Fruit fly (Drosophila melanogaster) whole organism, embryonic: ENCODE results near the gene CG13920.

ENCODE experiments used
- Adf1 ChIP-seq: fragments of 200-800 bp; sonication (Bioruptor generic); IDR thresholded peaks from 2 replicates; pipeline ENCODE4 v1.3.6; 2022; ENCODE audit warnings: missing biosample characterization, missing genetic modification characterization
- BEAF-32 ChIP-seq: fragments of 200-800 bp; sonication (Bioruptor generic); optimal IDR thresholded peaks from 3 replicates; lab custom pipeline; 2017; ENCODE audit warnings: missing biosample characterization, missing genetic modification characterization, mild to moderate bottlenecking, moderate library complexity, missing genetic modification reagents
- Bteb2 ChIP-seq: fragments of 200-800 bp; sonication (Bioruptor generic); optimal IDR thresholded peaks from 2 replicates; lab custom pipeline; 2016; ENCODE audit warnings: missing biosample characterization, missing genetic modification characterization
- CG10209 ChIP-seq: fragments of 200-800 bp; sonication (Bioruptor generic); optimal IDR thresholded peaks from 3 replicates; lab custom pipeline; 2017; ENCODE audit warnings: missing biosample characterization, mild to moderate bottlenecking, missing genetic modification characterization, missing genetic modification reagents
- CG10366 ChIP-seq: fragments of 200-800 bp; sonication (Bioruptor generic); IDR thresholded peaks from 2 replicates; pipeline ENCODE4 v1.3.6; 2022; ENCODE audit warnings: missing biosample characterization, missing genetic modification characterization
- CG1233 ChIP-seq: fragments of 200-800 bp; sonication (Bioruptor generic); optimal IDR thresholded peaks from 4 replicates; lab custom pipeline; 2018; ENCODE audit warnings: missing biosample characterization, mild to moderate bottlenecking, missing genetic modification characterization
- CG15601 ChIP-seq: fragments of 200-800 bp; sonication (Bioruptor generic); optimal IDR thresholded peaks from 3 replicates; lab custom pipeline; 2019; ENCODE audit warnings: missing biosample characterization, mild to moderate bottlenecking, missing genetic modification characterization, moderate library complexity
- CG16863 ChIP-seq: fragments of 200-800 bp; sonication (Bioruptor generic); optimal IDR thresholded peaks from 3 replicates; lab custom pipeline; 2016; ENCODE audit warnings: missing biosample characterization, missing genetic modification characterization
- CG1792 ChIP-seq: fragments of 200-800 bp; sonication (Bioruptor generic); optimal IDR thresholded peaks from 2 replicates; lab custom pipeline; 2016; ENCODE audit warnings: missing biosample characterization, missing genetic modification characterization
- CG18619 ChIP-seq: fragments of 200-800 bp; sonication (Bioruptor generic); optimal IDR thresholded peaks from 3 replicates; lab custom pipeline; 2017; ENCODE audit warnings: missing biosample characterization, mild to moderate bottlenecking, missing genetic modification characterization
- CG2120 ChIP-seq: fragments of 200-800 bp; sonication (Bioruptor generic); optimal IDR thresholded peaks from 3 replicates; lab custom pipeline; 2016; ENCODE audit warnings: missing biosample characterization, missing genetic modification characterization
- CG2875 ChIP-seq: fragments of 200-800 bp; sonication (Bioruptor generic); optimal IDR thresholded peaks from 2 replicates; lab custom pipeline; 2017; ENCODE audit warnings: missing biosample characterization, mild to moderate bottlenecking, missing genetic modification characterization, missing genetic modification reagents
- CG31441 ChIP-seq: fragments of 200-800 bp; sonication (Bioruptor generic); IDR thresholded peaks from 2 replicates; pipeline ENCODE4 v1.3.6; 2022; ENCODE audit warnings: missing biosample characterization, missing genetic modification characterization
- CG3281 ChIP-seq: fragments of 200-800 bp; sonication (Bioruptor generic); optimal IDR thresholded peaks from 3 replicates; lab custom pipeline; 2017; ENCODE audit warnings: missing biosample characterization, mild to moderate bottlenecking, missing genetic modification characterization
- CG3726 ChIP-seq: fragments of 200-800 bp; sonication (Bioruptor generic); IDR thresholded peaks from 3 replicates; pipeline ENCODE4, ENCODE4 v1.3.6; 2022; ENCODE audit warnings: missing biosample characterization, missing genetic modification characterization
- CG43689 ChIP-seq: fragments of 200-800 bp; sonication (Bioruptor generic); IDR thresholded peaks from 2 replicates; pipeline ENCODE4 v1.3.6; 2022; ENCODE audit warnings: missing biosample characterization, missing genetic modification characterization
- CG4730 ChIP-seq: fragments of 200-800 bp; sonication (Bioruptor generic); IDR thresholded peaks from 2 replicates; pipeline ENCODE4 v1.3.6; 2022; ENCODE audit warnings: missing biosample characterization, missing genetic modification characterization
- CG6791 ChIP-seq: fragments of 200-800 bp; sonication (Bioruptor generic); IDR thresholded peaks from 3 replicates; pipeline ENCODE4 v1.3.6; 2022; ENCODE audit warnings: missing biosample characterization, missing genetic modification characterization; ENCODE audit not compliant: partially characterized antibody
- CG7271 ChIP-seq: fragments of 200-800 bp; sonication (Bioruptor generic); optimal IDR thresholded peaks from 2 replicates; lab custom pipeline; 2018; ENCODE audit warnings: missing biosample characterization, mild to moderate bottlenecking, missing genetic modification characterization, moderate library complexity
- CG8290 ChIP-seq, 3 experiments: fragments of 200-800 bp; sonication (Bioruptor generic); optimal IDR thresholded peaks; 2 replicates each; lab custom pipeline; 2016 to 2019; ENCODE audit warnings: missing biosample characterization in 3 of 3, missing genetic modification characterization in 3 of 3, mild to moderate bottlenecking in 2 of 3, moderate library complexity in 1 of 3
- CG8924 ChIP-seq: fragments of 200-800 bp; optimal IDR thresholded peaks from 3 replicates; lab custom pipeline; 2019; ENCODE audit warnings: missing biosample characterization, mild to moderate bottlenecking, missing genetic modification characterization, moderate library complexity
- CG9817 ChIP-seq: fragments of 200-800 bp; sonication (Bioruptor generic); optimal IDR thresholded peaks from 2 replicates; lab custom pipeline; 2018; ENCODE audit warnings: missing biosample characterization, mild to moderate bottlenecking, missing genetic modification characterization, moderate library complexity
- Doc3 ChIP-seq: fragments of 200-800 bp; sonication (Bioruptor generic); IDR thresholded peaks from 3 replicates; pipeline ENCODE4 v1.3.6; 2022; ENCODE audit warnings: missing biosample characterization, missing genetic modification characterization; ENCODE audit not compliant: partially characterized antibody
- Eip74EF ChIP-seq, 2 experiments: fragments of 200-800 bp in 1 of 2; fragments of >200 bp in 1 of 2; sonication (Bioruptor generic) in 1 of 2; optimal IDR thresholded peaks; 2 replicates each; lab custom pipeline; 2017 to 2019; ENCODE audit warnings: missing biosample characterization in 2 of 2, missing genetic modification characterization in 2 of 2, mild to moderate bottlenecking in 1 of 2, moderate library complexity in 1 of 2
- Hr78 ChIP-seq, 2 experiments: fragments of 200-800 bp in 1 of 2; fragments of >200 bp in 1 of 2; sonication (Bioruptor generic) in 1 of 2; optimal IDR thresholded peaks; 2 replicates each; lab custom pipeline; 2017 to 2019; ENCODE audit warnings: missing biosample characterization in 2 of 2, missing genetic modification characterization in 2 of 2, mild to moderate bottlenecking in 1 of 2, moderate library complexity in 1 of 2
- MESR4 ChIP-seq: fragments of 200-800 bp; sonication (Bioruptor generic); optimal IDR thresholded peaks from 2 replicates; lab custom pipeline; 2018; ENCODE audit warnings: missing biosample characterization, mild to moderate bottlenecking, missing genetic modification characterization, moderate library complexity
- Mes4 ChIP-seq: fragments of 200-800 bp; sonication (Bioruptor generic); optimal IDR thresholded peaks from 2 replicates; lab custom pipeline; 2016; ENCODE audit warnings: missing biosample characterization, missing genetic modification characterization
- Myb ChIP-seq: fragments of 200-800 bp; sonication (Bioruptor generic); optimal IDR thresholded peaks from 2 replicates; lab custom pipeline; 2016; ENCODE audit warnings: missing biosample characterization, missing genetic modification characterization
- NfI ChIP-seq: fragments of 200-800 bp; sonication (Bioruptor generic); optimal IDR thresholded peaks from 3 replicates; lab custom pipeline; 2018; ENCODE audit warnings: missing biosample characterization, mild to moderate bottlenecking, missing genetic modification characterization, moderate library complexity
- Sox102F ChIP-seq: fragments of 200-800 bp; sonication (Bioruptor generic); optimal IDR thresholded peaks from 2 replicates; lab custom pipeline; 2018; ENCODE audit warnings: missing biosample characterization, mild to moderate bottlenecking, missing genetic modification characterization, moderate library complexity
- YL-1 ChIP-seq: fragments of 200-800 bp; sonication (Bioruptor generic); optimal IDR thresholded peaks from 3 replicates; lab custom pipeline; 2017; ENCODE audit warnings: missing biosample characterization, mild to moderate bottlenecking, missing genetic modification characterization
- abd-A ChIP-seq: fragments of 200-800 bp; sonication (Bioruptor generic); optimal IDR thresholded peaks from 3 replicates; lab custom pipeline; 2019; ENCODE audit warnings: missing biosample characterization, mild to moderate bottlenecking, missing genetic modification characterization, moderate library complexity
- bab2 ChIP-seq: fragments of 200-800 bp; sonication (Bioruptor generic); optimal IDR thresholded peaks from 2 replicates; lab custom pipeline; 2016; ENCODE audit warnings: missing biosample characterization, missing genetic modification characterization
- cad ChIP-seq: fragments of >200 bp; optimal IDR thresholded peaks from 2 replicates; lab custom pipeline; 2017; ENCODE audit warnings: missing biosample characterization, missing genetic modification characterization
- gce ChIP-seq: fragments of 200-800 bp; sonication (Bioruptor generic); IDR thresholded peaks from 3 replicates; pipeline ENCODE4 v1.3.6; 2022; ENCODE audit warnings: missing biosample characterization, missing genetic modification characterization
- insv ChIP-seq, 2 experiments: fragments of 200-800 bp; sonication (Bioruptor generic); optimal IDR thresholded peaks; 3 replicates each; lab custom pipeline; 2016 to 2018; ENCODE audit warnings: missing biosample characterization in 2 of 2, missing genetic modification characterization in 2 of 2
- lab ChIP-seq: fragments of 200-800 bp; sonication (Bioruptor generic); optimal IDR thresholded peaks from 3 replicates; lab custom pipeline; 2017; ENCODE audit warnings: missing biosample characterization, missing genetic modification characterization, mild to moderate bottlenecking, moderate library complexity, missing genetic modification reagents
- lilli ChIP-seq: fragments of 200-800 bp; sonication (Bioruptor generic); optimal IDR thresholded peaks from 3 replicates; lab custom pipeline; 2016; ENCODE audit warnings: missing biosample characterization, missing genetic modification characterization
- lmd ChIP-seq: fragments of 200-800 bp; sonication (Bioruptor generic); IDR thresholded peaks from 2 replicates; pipeline ENCODE4 v1.3.6; 2022; ENCODE audit warnings: missing biosample characterization, missing genetic modification characterization
- mirr ChIP-seq: fragments of 200-800 bp; sonication (Bioruptor generic); optimal IDR thresholded peaks from 3 replicates; lab custom pipeline; 2018; ENCODE audit warnings: missing biosample characterization, mild to moderate bottlenecking, missing genetic modification characterization
- oc ChIP-seq: fragments of 200-800 bp; sonication (Bioruptor generic); optimal IDR thresholded peaks from 2 replicates; lab custom pipeline; 2018; ENCODE audit warnings: missing biosample characterization, mild to moderate bottlenecking, missing genetic modification characterization, moderate library complexity
- onecut ChIP-seq: fragments of 200-800 bp; sonication (Bioruptor generic); IDR thresholded peaks from 2 replicates; pipeline ENCODE4 v1.3.6; 2022; ENCODE audit warnings: missing biosample characterization, missing genetic modification characterization
- salm ChIP-seq: fragments of 200-800 bp; sonication (Bioruptor generic); optimal IDR thresholded peaks from 2 replicates; lab custom pipeline; 2018; ENCODE audit warnings: missing biosample characterization, mild to moderate bottlenecking, missing genetic modification characterization
- sens ChIP-seq: fragments of 200-800 bp; sonication (Bioruptor generic); peaks from one replicate; lab custom pipeline; 2016; ENCODE audit warnings: missing biosample characterization, missing genetic modification characterization
- sim ChIP-seq: fragments of 200-800 bp; sonication (Bioruptor generic); IDR thresholded peaks from 2 replicates; pipeline ENCODE4 v1.3.6; 2022; ENCODE audit warnings: missing biosample characterization, missing genetic modification characterization
- sima ChIP-seq: fragments of 200-800 bp; sonication (Bioruptor generic); optimal IDR thresholded peaks from 2 replicates; lab custom pipeline; 2016; ENCODE audit warnings: missing biosample characterization, missing genetic modification characterization
- slbo ChIP-seq: fragments of 200-800 bp; sonication (Bioruptor generic); IDR thresholded peaks from 2 replicates; pipeline ENCODE4 v1.3.6; 2022; ENCODE audit warnings: missing biosample characterization, missing genetic modification characterization
- tna ChIP-seq: fragments of 200-800 bp; sonication (Bioruptor generic); IDR thresholded peaks from 2 replicates; pipeline ENCODE4 v1.3.6; 2022; ENCODE audit warnings: missing biosample characterization, missing genetic modification characterization; ENCODE audit not compliant: partially characterized antibody
- trem ChIP-seq: fragments of 200-800 bp; optimal IDR thresholded peaks from 3 replicates; lab custom pipeline; 2019; ENCODE audit warnings: missing biosample characterization, mild to moderate bottlenecking, missing genetic modification characterization, moderate library complexity
- twi ChIP-seq: fragments of 200-800 bp; optimal IDR thresholded peaks from 2 replicates; lab custom pipeline; 2019; ENCODE audit warnings: missing biosample characterization, mild to moderate bottlenecking, missing genetic modification characterization, moderate library complexity

Gene CG13920

DNA sequence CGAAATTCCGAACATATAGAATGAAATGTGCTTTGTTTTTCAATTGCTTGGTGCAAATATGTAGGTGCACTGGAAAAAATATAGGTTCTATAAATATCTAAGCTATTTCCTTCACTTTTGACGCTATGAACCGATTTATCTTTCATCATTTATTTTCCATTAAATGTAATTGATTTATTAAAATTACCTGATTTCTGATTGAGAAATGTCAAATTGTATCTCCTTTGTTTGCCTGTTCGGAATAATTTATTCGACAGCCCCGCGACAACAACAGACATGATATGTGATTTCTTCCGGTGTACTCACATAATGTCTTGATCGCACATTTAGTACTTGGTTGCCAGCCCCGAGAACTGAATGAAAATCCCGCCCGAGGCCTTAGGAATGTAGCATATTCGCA lies 39.1 kb upstream of the CG13920 start (continued):
- TF ChIP-seq CG8290 (GFP tag; optimal IDR thresholded peaks at IDR 0.05; lab: Kevin White, UChicago), result no peak
- peak in 1 of 2 experiments; percentile 25 for TF ChIP-seq CG8290 (tag; optimal IDR thresholded peaks at IDR 0.05; lab: Kevin White, UChicago)
- TF ChIP-seq salm (tag; lab: Kevin White, UChicago), result no peak
- peak; percentile 32 for TF ChIP-seq CG8924 (tag; lab: Kevin White, UChicago)
- TF ChIP-seq CG9817, result no peak
- no peak for TF ChIP-seq CG6791 (GFP tag; lab: Robert Waterston, UW)
- TF ChIP-seq Myb (GFP tag; lab: Kevin White, UChicago), result no peak
- no peak for TF ChIP-seq MESR4
- peak; percentile 31; the same call in 1 of the 2 replicates for TF ChIP-seq CG31441 (GFP tag; lab: Robert Waterston, UW)
- no peak for TF ChIP-seq Eip74EF (GFP tag; optimal IDR thresholded peaks at IDR 0.05; lab: Kevin White, UChicago)
- no peak for TF ChIP-seq onecut
- TF ChIP-seq BEAF-32, result no peak
- peak; percentile 19; the same call in 1 of the 2 replicates for TF ChIP-seq CG10366 (GFP tag; lab: Robert Waterston, UW)
- TF ChIP-seq sima (GFP tag; lab: Kevin White, UChicago), result no peak
- TF ChIP-seq sens (GFP tag; lab: Kevin White, UChicago), result no peak
- TF ChIP-seq CG4730 (GFP tag; lab: Robert Waterston, UW), result no peak
- peak; percentile 21 for TF ChIP-seq NfI (GFP tag; lab: Kevin White, UChicago)
- TF ChIP-seq CG43689, result no peak
- TF ChIP-seq CG15601 (tag; lab: Kevin White, UChicago), result no peak
- no peak for TF ChIP-seq CG2875
- peak; percentile 26 for TF ChIP-seq CG18619 (GFP tag; lab: Kevin White, UChicago)
- peak; percentile 32 for TF ChIP-seq Sox102F
- TF ChIP-seq CG16863 (GFP tag; lab: Kevin White, UChicago), result peak; percentile 19
- TF ChIP-seq Hr78 (GFP tag; optimal IDR thresholded peaks at IDR 0.05; lab: Kevin White, UChicago), result no peak
- no peak for TF ChIP-seq sim (GFP tag; lab: Robert Waterston, UW)
- TF ChIP-seq lmd, result peak; percentile 68; the same call in 1 of the 2 replicates
- peak; percentile 36 for TF ChIP-seq lab
- no peak for TF ChIP-seq CG1792 (GFP tag; lab: Kevin White, UChicago)
- peak; percentile 75 for TF ChIP-seq CG2120 (GFP tag; lab: Kevin White, UChicago)
- TF ChIP-seq abd-A (tag; lab: Kevin White, UChicago), result no peak
- no peak for TF ChIP-seq tna
- no peak for TF ChIP-seq CG7271 (tag; lab: Kevin White, UChicago)
- TF ChIP-seq CG10209, result peak; percentile 34
- no peak for TF ChIP-seq oc (tag; lab: Kevin White, UChicago)
- peak; percentile 62 for TF ChIP-seq CG3281
- TF ChIP-seq Mes4 (GFP tag; lab: Kevin White, UChicago), result no peak
- no peak for TF ChIP-seq Doc3
- TF ChIP-seq bab2 (GFP tag; lab: Kevin White, UChicago), result peak; percentile 25
- TF ChIP-seq trem (tag; lab: Kevin White, UChicago), result no peak
- peak; percentile 59 for TF ChIP-seq lilli (GFP tag; lab: Kevin White, UChicago)
- no peak for TF ChIP-seq gce (GFP tag; lab: Robert Waterston, UW)
- TF ChIP-seq twi (tag; lab: Kevin White, UChicago), result no peak
- TF ChIP-seq mirr, result no peak
- TF ChIP-seq YL-1, result no peak
- TF ChIP-seq Adf1 (GFP tag; lab: Robert Waterston, UW), result no peak
- TF ChIP-seq CG1233 (GFP tag; lab: Kevin White, UChicago), result no peak
- peak; percentile 75 for TF ChIP-seq slbo (GFP tag; lab: Robert Waterston, UW)
- no peak for TF ChIP-seq cad (GFP tag; lab: Kevin White, UChicago)
- peak; percentile 32 for TF ChIP-seq Bteb2 (GFP tag; lab: Kevin White, UChicago)
- TF ChIP-seq insv (GFP tag; optimal IDR thresholded peaks at IDR 0.05; lab: Kevin White, UChicago), result no peak
- TF ChIP-seq CG3726 (GFP tag; lab: Robert Waterston, UW), result no peak
